Worm (Caenorhabditis elegans) whole organism, early embryonic: ENCODE measurements around the gene lys-3.

Experiments used
- B0310.2 ChIP-seq: sonication (generic microtip); optimal IDR thresholded peaks from 2 replicates; lab custom pipeline; 2016; ENCODE audit warnings: mild to moderate bottlenecking, missing genetic modification characterization, missing compliant biosample characterization
- F13C5.2 ChIP-seq: sonication (generic microtip); optimal IDR thresholded peaks from 2 replicates; lab custom pipeline; 2017; ENCODE audit warnings: mild to moderate bottlenecking, missing genetic modification characterization, inconsistent platforms, missing compliant biosample characterization
- aly-1 ChIP-seq: sonication (generic microtip); optimal IDR thresholded peaks from 2 replicates; lab custom pipeline; 2016; ENCODE audit warnings: missing genetic modification characterization, missing compliant biosample characterization
- ama-1 ChIP-seq: fragments of 150-350 bp; optimal IDR thresholded peaks from 2 replicates; lab custom pipeline; 2014
- ceh-13 ChIP-seq: fragments of 200-800 bp; sonication (Bioruptor generic); optimal IDR thresholded peaks from 2 replicates; lab custom pipeline; 2018; ENCODE audit warnings: mild to moderate bottlenecking, missing genetic modification characterization, missing compliant biosample characterization
- ceh-36 ChIP-seq: sonication (generic microtip); optimal IDR thresholded peaks from 2 replicates; lab custom pipeline; 2016; ENCODE audit warnings: missing genetic modification characterization, inconsistent platforms, missing compliant biosample characterization
- ets-7 ChIP-seq: sonication (generic microtip); optimal IDR thresholded peaks from 2 replicates; lab custom pipeline; 2016; ENCODE audit warnings: missing genotype, missing genetic modification characterization, missing compliant biosample characterization
- flt-1 ChIP-seq: fragments of 200-800 bp; sonication (Bioruptor generic); IDR thresholded peaks from 2 replicates; pipeline ENCODE4 v1.3.6; 2022; ENCODE audit warnings: missing genetic modification characterization, missing compliant biosample characterization
- hmbx-1 ChIP-seq: sonication (generic microtip); optimal IDR thresholded peaks from 2 replicates; lab custom pipeline; 2016; ENCODE audit warnings: mild to moderate bottlenecking, missing genetic modification characterization, missing compliant biosample characterization
- hmg-4 ChIP-seq: fragments of 200-800 bp; sonication (Bioruptor generic); optimal IDR thresholded peaks from 2 replicates; lab custom pipeline; 2018; ENCODE audit warnings: mild to moderate bottlenecking, missing genetic modification characterization, missing compliant biosample characterization
- hnd-1 ChIP-seq: sonication (generic microtip); optimal IDR thresholded peaks from 2 replicates; lab custom pipeline; 2016; ENCODE audit warnings: missing genetic modification characterization, missing compliant biosample characterization
- pes-1 ChIP-seq: fragments of 200-800 bp; sonication (Bioruptor generic); IDR thresholded peaks from 2 replicates; pipeline ENCODE4 v1.3.6; 2022; ENCODE audit warnings: missing genetic modification reagents, missing genetic modification characterization, missing compliant biosample characterization
- scrt-1 ChIP-seq: fragments of 200-800 bp; sonication (Bioruptor generic); IDR thresholded peaks from 2 replicates; pipeline ENCODE4 v1.3.6; 2022; ENCODE audit warnings: missing genetic modification characterization, missing compliant biosample characterization
- sea-1 ChIP-seq: fragments of 200-800 bp; sonication (Bioruptor generic); conservative IDR thresholded peaks from 2 replicates; pipeline ENCODE4 v1.3.6; 2022; ENCODE audit warnings: missing genetic modification characterization, missing compliant biosample characterization
- tbx-11 ChIP-seq: fragments of 200-800 bp; sonication (Bioruptor generic); IDR thresholded peaks from 2 replicates; pipeline ENCODE4 v1.3.6; 2022; ENCODE audit warnings: missing genetic modification characterization, missing compliant biosample characterization
- tbx-37 ChIP-seq: fragments of 200-800 bp; sonication (Bioruptor generic); conservative IDR thresholded peaks from 2 replicates; pipeline ENCODE4 v1.3.6; 2022; ENCODE audit warnings: missing genetic modification reagents, missing genetic modification characterization, missing compliant biosample characterization
- tra-4 ChIP-seq: sonication (generic microtip); optimal IDR thresholded peaks from 2 replicates; lab custom pipeline; 2017; ENCODE audit warnings: missing genetic modification characterization, missing compliant biosample characterization

The lys-3 gene

DNA sequence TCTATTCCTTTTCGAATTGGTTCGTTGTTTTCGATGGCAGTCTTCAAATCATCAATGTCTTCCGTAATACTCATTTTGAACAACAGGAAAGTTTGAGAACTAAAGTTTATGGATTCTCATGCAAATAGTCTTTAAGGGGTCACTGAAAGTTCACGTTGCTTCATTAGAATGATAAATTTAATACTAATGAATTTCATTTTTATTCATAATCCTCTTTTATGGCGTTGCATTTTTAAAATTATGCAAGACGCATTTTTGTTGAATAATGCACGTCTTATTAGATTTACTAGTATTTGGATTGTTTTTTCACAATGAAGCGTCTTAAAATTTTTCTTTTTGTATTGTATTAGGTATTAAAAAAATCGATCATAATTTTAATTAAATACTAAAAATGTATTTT, 40.2 kb downstream of the lys-3 start, which contains the start of gene C12D8.9:
TSS of gene C12D8.9 (minus strand) at position 101 of the 400 bp plus-strand sequence.
- TF ChIP-seq sea-1 (GFP tag; lab: Robert Waterston, UW) (no peak), F13C5.2 (tag; lab: Kevin White, UChicago) (no peak), ama-1 (lab: Kevin White, UChicago) (no peak), tra-4 (tag; lab: Kevin White, UChicago) (no peak), hmg-4 (GFP tag; lab: Kevin White, UChicago) (no peak), tbx-37 (no peak), flt-1 (no peak), hmbx-1 (tag; lab: Kevin White, UChicago) (no peak), hnd-1 (no peak), aly-1 (tag; lab: Kevin White, UChicago) (no peak), tbx-11 (GFP tag; lab: Robert Waterston, UW) (no peak), pes-1 (GFP tag; lab: Robert Waterston, UW) (no peak), ets-7 (tag; lab: Kevin White, UChicago) (no peak), scrt-1 (GFP tag; lab: Robert Waterston, UW) (no peak), ceh-13 (no peak), B0310.2 (tag; lab: Kevin White, UChicago) (no peak), ceh-36 (tag; lab: Kevin White, UChicago) (no peak)

DNA sequence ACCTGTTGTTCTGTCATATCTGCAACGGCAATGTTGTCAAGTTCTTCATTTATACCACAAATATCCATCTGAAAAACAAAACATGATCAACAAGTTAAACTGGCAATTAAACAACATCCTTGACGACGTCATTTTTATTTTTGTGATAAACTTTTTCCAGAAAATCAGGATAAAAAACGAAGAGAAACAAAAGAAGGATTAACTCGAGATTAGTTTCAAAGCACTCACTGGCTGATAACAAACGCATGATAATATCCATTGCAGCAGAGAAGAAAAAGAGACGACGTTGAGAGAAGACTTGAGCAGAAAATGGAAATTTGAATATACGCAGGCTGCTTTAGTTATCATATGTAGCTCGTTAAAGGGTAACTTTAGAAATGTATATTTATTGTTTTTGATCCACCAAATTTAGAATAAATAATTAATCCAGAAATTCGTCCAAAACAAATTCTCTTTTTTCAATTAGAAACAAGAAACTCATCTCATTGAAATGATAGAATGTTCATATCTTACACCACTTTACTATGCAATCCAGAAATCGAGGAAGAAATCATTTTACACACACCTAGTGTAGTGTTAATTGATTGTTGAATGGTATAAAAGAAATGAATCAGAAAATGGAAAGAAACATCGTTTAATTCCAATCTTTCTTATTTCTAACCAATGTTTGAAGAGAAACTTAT, 42.1 kb downstream of the lys-3 start, which contains the start of the genes C12D8.21 and col-148:
TSS of gene C12D8.21 (minus strand) at position 68 of the 683 bp plus-strand sequence.
TSS of gene col-148 (plus strand) at position 633 of the 683 bp plus-strand sequence.
- TF ChIP-seq aly-1 (tag; lab: Kevin White, UChicago): no peak
- TF ChIP-seq hnd-1: no peak
- no peak for TF ChIP-seq ceh-13
- TF ChIP-seq sea-1 (GFP tag; lab: Robert Waterston, UW): no peak
- no peak for TF ChIP-seq B0310.2 (tag; lab: Kevin White, UChicago)
- TF ChIP-seq pes-1 (GFP tag; lab: Robert Waterston, UW): no peak
- TF ChIP-seq scrt-1 (GFP tag; lab: Robert Waterston, UW): no peak
- no peak for TF ChIP-seq hmbx-1 (tag; lab: Kevin White, UChicago)

DNA sequence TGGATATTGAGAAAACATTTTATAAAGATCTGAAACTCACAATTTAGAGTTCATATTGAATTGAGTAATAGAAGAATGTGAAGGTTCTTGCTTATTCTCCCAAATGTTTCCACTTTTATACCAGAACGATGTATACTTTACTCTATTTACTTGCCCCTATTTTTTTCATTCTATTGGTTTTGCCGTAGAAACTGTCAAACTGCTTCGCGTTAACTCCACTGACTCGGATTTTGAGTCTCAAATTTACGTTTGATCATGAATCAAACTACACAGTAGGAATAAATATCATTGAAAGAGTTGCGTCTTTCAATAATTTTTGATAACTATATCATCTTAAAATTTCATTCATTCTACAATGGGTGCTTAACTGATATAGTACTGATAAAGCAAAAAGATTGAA, 43.5 kb downstream of the lys-3 start, which contains the start of gene fipr-8:
TSS of gene fipr-8 (minus strand) at position 101 of the 400 bp plus-strand sequence.
- TF ChIP-seq hnd-1 (no peak), tbx-11 (GFP tag; lab: Robert Waterston, UW) (no peak), flt-1 (no peak), scrt-1 (GFP tag; lab: Robert Waterston, UW) (no peak), aly-1 (tag; lab: Kevin White, UChicago) (no peak)

DNA sequence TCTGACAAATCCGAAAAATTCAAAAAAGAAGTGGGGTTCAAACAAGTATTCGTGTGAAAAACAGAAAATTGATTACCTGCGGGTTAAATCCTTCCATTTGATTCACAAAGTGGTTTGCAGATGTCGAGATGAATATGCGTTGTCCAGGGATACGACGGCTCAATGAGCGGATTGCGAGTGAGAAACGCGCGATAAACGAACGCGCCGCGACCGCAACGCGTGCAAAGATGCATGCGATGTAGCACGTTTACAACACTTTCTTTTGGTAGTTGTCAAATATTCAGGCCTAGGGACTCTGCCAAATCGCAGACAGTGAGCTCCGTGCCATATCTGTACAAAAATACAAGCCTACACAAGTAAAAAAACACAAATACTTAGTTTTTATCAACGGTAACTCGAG, 44.7 kb downstream of the lys-3 start, which contains the start of gene fubl-1:
TSS of gene fubl-1 (minus strand) at position 202 of the 400 bp plus-strand sequence.
- TF ChIP-seq aly-1 (tag; lab: Kevin White, UChicago) (no peak), hmg-4 (GFP tag; lab: Kevin White, UChicago) (peak; percentile 37)

DNA sequence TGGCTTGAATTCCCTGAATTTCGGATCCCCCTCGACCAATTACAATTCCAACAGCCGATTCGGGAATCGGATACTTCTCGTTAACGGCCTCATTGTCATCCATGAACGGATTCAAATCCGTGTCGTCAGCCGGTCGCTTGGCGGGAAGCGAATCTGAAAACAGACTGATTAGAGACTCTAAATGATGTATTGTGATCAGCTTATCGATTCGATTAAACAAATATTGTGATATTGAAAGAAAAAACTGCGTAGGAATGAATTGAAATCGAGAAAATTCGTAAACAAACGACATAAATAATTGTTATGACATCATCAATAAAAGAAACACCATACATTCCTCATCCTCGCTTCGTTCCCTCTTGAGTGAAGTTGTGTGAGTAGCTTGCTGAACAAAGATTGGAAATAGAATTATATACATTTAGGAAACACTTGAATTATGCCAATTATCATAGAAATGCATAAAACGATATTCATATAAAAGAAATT, 45.3 kb downstream of the lys-3 start:
- TF ChIP-seq sea-1 (GFP tag; lab: Robert Waterston, UW) (no peak), ets-7 (tag; lab: Kevin White, UChicago) (no peak), tbx-37 (no peak), B0310.2 (tag; lab: Kevin White, UChicago) (no peak), aly-1 (tag; lab: Kevin White, UChicago) (no peak), scrt-1 (GFP tag; lab: Robert Waterston, UW) (no peak)

DNA sequence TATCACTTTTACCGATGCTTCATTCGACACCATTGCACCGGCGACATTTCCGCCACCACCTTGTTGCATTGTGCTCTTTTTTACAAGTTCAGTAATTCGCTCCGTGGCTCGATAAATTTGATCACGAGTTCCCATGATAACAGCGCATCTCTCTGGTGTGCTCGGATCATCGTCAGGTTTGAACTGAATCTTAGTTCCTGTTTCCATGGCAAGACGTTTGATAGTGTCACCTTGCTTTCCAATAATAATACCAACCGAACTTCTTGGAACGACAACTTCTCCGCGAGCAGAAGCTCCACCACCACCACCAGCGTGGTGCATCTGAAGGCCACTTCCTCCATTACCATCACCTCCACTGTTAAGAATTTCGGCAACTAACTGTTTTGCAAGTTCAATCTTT, 46.2 kb downstream of the lys-3 start:
- no peak for TF ChIP-seq B0310.2 (tag; lab: Kevin White, UChicago)
- no peak for TF ChIP-seq scrt-1 (GFP tag; lab: Robert Waterston, UW)
- no peak for TF ChIP-seq F13C5.2 (tag; lab: Kevin White, UChicago)
- no peak for TF ChIP-seq sea-1 (GFP tag; lab: Robert Waterston, UW)
- TF ChIP-seq ama-1 (lab: Kevin White, UChicago): no peak
- TF ChIP-seq hmbx-1 (tag; lab: Kevin White, UChicago): no peak
- no peak for TF ChIP-seq hnd-1

DNA sequence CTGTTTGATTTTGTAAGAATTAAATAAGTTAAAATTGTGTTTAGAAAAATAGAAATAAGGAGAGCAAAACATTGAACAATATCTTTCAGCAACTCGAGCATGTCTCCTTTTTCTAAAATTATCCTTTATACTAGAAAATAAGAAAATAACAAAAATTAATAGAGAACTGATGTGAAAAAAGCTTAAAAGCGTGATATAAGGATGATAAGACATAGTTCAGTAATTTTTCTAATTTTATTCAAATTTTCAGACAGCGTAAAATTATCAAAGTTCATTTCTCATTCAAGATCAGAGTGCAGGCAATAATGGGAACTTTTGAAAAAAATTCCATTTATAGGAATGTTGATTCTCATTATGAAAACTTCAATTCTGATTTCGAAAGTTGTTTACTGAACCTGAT, 50.0 kb downstream of the lys-3 start, which contains the start of gene str-182:
TSS of gene str-182 (minus strand) at position 101 of the 400 bp plus-strand sequence.
- TF ChIP-seq flt-1: no peak
- TF ChIP-seq hnd-1: no peak
- no peak for TF ChIP-seq tbx-37
- no peak for TF ChIP-seq aly-1 (tag; lab: Kevin White, UChicago)
- TF ChIP-seq ceh-36 (tag; lab: Kevin White, UChicago): no peak
- TF ChIP-seq ets-7 (tag; lab: Kevin White, UChicago): no peak
- TF ChIP-seq sea-1 (GFP tag; lab: Robert Waterston, UW): no peak
- TF ChIP-seq F13C5.2 (tag; lab: Kevin White, UChicago): no peak
- no peak for TF ChIP-seq ama-1 (lab: Kevin White, UChicago)
- TF ChIP-seq tbx-11 (GFP tag; lab: Robert Waterston, UW): no peak
- TF ChIP-seq scrt-1 (GFP tag; lab: Robert Waterston, UW): no peak
- TF ChIP-seq ceh-13: no peak
- TF ChIP-seq B0310.2 (tag; lab: Kevin White, UChicago): no peak
- TF ChIP-seq tra-4 (tag; lab: Kevin White, UChicago): no peak
- no peak for TF ChIP-seq hmg-4 (GFP tag; lab: Kevin White, UChicago)
- no peak for TF ChIP-seq hmbx-1 (tag; lab: Kevin White, UChicago)
- no peak for TF ChIP-seq pes-1 (GFP tag; lab: Robert Waterston, UW)
